Fruit fly (Drosophila melanogaster) whole organism, prepupa: ENCODE data around the gene GlyRS.

Experiments
- CG10631 ChIP-seq: fragments of 200-800 bp; sonication (Bioruptor generic); optimal IDR thresholded peaks from 2 replicates; lab custom pipeline; 2016; ENCODE audit warnings: missing biosample characterization, missing genetic modification characterization
- CG11294 ChIP-seq: fragments of 200-800 bp; sonication (Bioruptor generic); IDR thresholded peaks from 2 replicates; pipeline ENCODE4 v1.3.6; 2022; ENCODE audit warnings: missing biosample characterization, missing genetic modification characterization
- CG11762 ChIP-seq: fragments of 200-800 bp; sonication (Bioruptor generic); optimal IDR thresholded peaks from 3 replicates; lab custom pipeline; 2016; ENCODE audit warnings: missing biosample characterization, missing genetic modification characterization; ENCODE audit not compliant: insufficient read depth
- CG11902 ChIP-seq: fragments of 200-800 bp; sonication (Bioruptor generic); optimal IDR thresholded peaks from 3 replicates; lab custom pipeline; 2016; ENCODE audit warnings: missing biosample characterization, missing genetic modification characterization
- CG15336 ChIP-seq: fragments of 200-800 bp; sonication (Bioruptor generic); IDR thresholded peaks from 2 replicates; pipeline ENCODE4 v1.3.6; 2022; ENCODE audit warnings: missing biosample characterization, missing genetic modification characterization
- CG1621 ChIP-seq: fragments of 200-800 bp; sonication (Bioruptor generic); optimal IDR thresholded peaks from 3 replicates; lab custom pipeline; 2018; ENCODE audit warnings: missing biosample characterization, mild to moderate bottlenecking, missing genetic modification characterization
- CG16779 ChIP-seq: fragments of 200-800 bp; sonication (Bioruptor generic); optimal IDR thresholded peaks from 3 replicates; lab custom pipeline; 2017; ENCODE audit warnings: missing biosample characterization, mild to moderate bottlenecking, missing genetic modification characterization
- CG4318 ChIP-seq: fragments of 200-800 bp; sonication (Bioruptor generic); optimal IDR thresholded peaks from 3 replicates; lab custom pipeline; 2017; ENCODE audit warnings: missing biosample characterization, mild to moderate bottlenecking, missing genetic modification characterization
- CG6792 ChIP-seq: fragments of 200-800 bp; sonication (Bioruptor generic); optimal IDR thresholded peaks from 3 replicates; lab custom pipeline; 2016; ENCODE audit warnings: missing biosample characterization, missing genetic modification characterization
- CG6808 ChIP-seq: fragments of 200-800 bp; sonication (Bioruptor generic); optimal IDR thresholded peaks from 3 replicates; lab custom pipeline; 2017; ENCODE audit warnings: missing biosample characterization, missing genetic modification characterization, mild to moderate bottlenecking, moderate library complexity, missing genetic modification reagents
- CG6854 ChIP-seq: fragments of 200-800 bp; sonication (Bioruptor generic); optimal IDR thresholded peaks from 2 replicates; lab custom pipeline; 2017; ENCODE audit warnings: missing biosample characterization, mild to moderate bottlenecking, missing genetic modification characterization
- CG8119 ChIP-seq: fragments of 200-800 bp; sonication (Bioruptor generic); IDR thresholded peaks from 3 replicates; pipeline ENCODE4 v1.3.6; 2022; ENCODE audit warnings: missing biosample characterization, missing genetic modification characterization
- CG8319 ChIP-seq: fragments of 200-800 bp; sonication (Bioruptor generic); optimal IDR thresholded peaks from 3 replicates; lab custom pipeline; 2016; ENCODE audit warnings: missing biosample characterization, missing genetic modification characterization
- CG8632 ChIP-seq: fragments of 200-800 bp; sonication (Bioruptor generic); optimal IDR thresholded peaks from 3 replicates; lab custom pipeline; 2016; ENCODE audit warnings: missing biosample characterization, missing genetic modification characterization
- Eip75B ChIP-seq: fragments of 200-800 bp; sonication (Bioruptor generic); optimal IDR thresholded peaks from 3 replicates; lab custom pipeline; 2016; ENCODE audit warnings: missing biosample characterization, missing genetic modification characterization
- Eip93F ChIP-seq: fragments of 200-800 bp; sonication (Bioruptor generic); optimal IDR thresholded peaks from 2 replicates; lab custom pipeline; 2016; ENCODE audit warnings: missing biosample characterization, mild to moderate bottlenecking, missing genetic modification characterization
- Ets21C ChIP-seq: fragments of 200-800 bp; sonication (Bioruptor generic); optimal IDR thresholded peaks from 3 replicates; lab custom pipeline; 2016; ENCODE audit warnings: missing biosample characterization, missing genetic modification characterization
- Ets96B ChIP-seq: fragments of 200-800 bp; optimal IDR thresholded peaks from 2 replicates; lab custom pipeline; 2019; ENCODE audit warnings: missing biosample characterization, mild to moderate bottlenecking, missing genetic modification characterization, moderate library complexity
- Hr38 ChIP-seq: sonication (Bioruptor generic); optimal IDR thresholded peaks from 2 replicates; lab custom pipeline; 2016; ENCODE audit warnings: missing biosample characterization, missing genetic modification characterization
- Hr39 ChIP-seq: fragments of 200-800 bp; sonication (Bioruptor generic); optimal IDR thresholded peaks from 2 replicates; lab custom pipeline; 2016; ENCODE audit warnings: missing biosample characterization, missing genetic modification characterization
- Hr4 ChIP-seq: fragments of 200-800 bp; sonication (Bioruptor generic); optimal IDR thresholded peaks from 3 replicates; lab custom pipeline; 2016; ENCODE audit warnings: missing biosample characterization, missing genetic modification characterization
- Lpt ChIP-seq: fragments of 200-800 bp; sonication (Bioruptor generic); optimal IDR thresholded peaks from 3 replicates; lab custom pipeline; 2016; ENCODE audit warnings: missing biosample characterization, missing genetic modification characterization
- Met ChIP-seq: fragments of 200-800 bp; sonication (Bioruptor generic); optimal IDR thresholded peaks from 3 replicates; lab custom pipeline; 2016; ENCODE audit warnings: missing biosample characterization, missing genetic modification characterization
- OdsH ChIP-seq: fragments of 200-800 bp; sonication (Bioruptor generic); optimal IDR thresholded peaks from 3 replicates; lab custom pipeline; 2016; ENCODE audit warnings: missing biosample characterization, missing genetic modification characterization
- Sox102F ChIP-seq: fragments of 200-800 bp; sonication (Bioruptor generic); optimal IDR thresholded peaks from 2 replicates; lab custom pipeline; 2016; ENCODE audit warnings: missing biosample characterization, mild to moderate bottlenecking, missing genetic modification characterization
- Sox14 ChIP-seq: fragments of 200-800 bp; sonication (Bioruptor generic); optimal IDR thresholded peaks from 3 replicates; lab custom pipeline; 2016; ENCODE audit warnings: missing biosample characterization, missing genetic modification characterization
- Sox15 ChIP-seq: fragments of 200-800 bp; sonication (Bioruptor generic); optimal IDR thresholded peaks from 3 replicates; lab custom pipeline; 2016; ENCODE audit warnings: missing biosample characterization, missing genetic modification characterization
- achi ChIP-seq: fragments of 200-800 bp; sonication (Bioruptor generic); optimal IDR thresholded peaks from 3 replicates; lab custom pipeline; 2016; ENCODE audit warnings: missing biosample characterization, missing genetic modification characterization
- dsx ChIP-seq: fragments of 200-800 bp; optimal IDR thresholded peaks from 3 replicates; lab custom pipeline; 2019; ENCODE audit warnings: missing biosample characterization, mild to moderate bottlenecking, missing genetic modification characterization, moderate library complexity; ENCODE audit not compliant: poor library complexity, severe bottlenecking
- esn ChIP-seq: fragments of 200-800 bp; sonication (Bioruptor generic); optimal IDR thresholded peaks from 2 replicates; lab custom pipeline; 2016; ENCODE audit warnings: missing biosample characterization, mild to moderate bottlenecking, missing genetic modification characterization, moderate library complexity
- fd59A ChIP-seq: fragments of 200-800 bp; sonication (Bioruptor generic); optimal IDR thresholded peaks from 2 replicates; lab custom pipeline; 2017; ENCODE audit warnings: missing biosample characterization, mild to moderate bottlenecking, missing genetic modification characterization, missing genetic modification reagents
- fd85E ChIP-seq: fragments of 200-800 bp; sonication (Bioruptor generic); optimal IDR thresholded peaks from 3 replicates; lab custom pipeline; 2016; ENCODE audit warnings: missing biosample characterization, missing genetic modification characterization
- net ChIP-seq: fragments of 200-800 bp; sonication (Bioruptor generic); optimal IDR thresholded peaks from 3 replicates; lab custom pipeline; 2016; ENCODE audit warnings: missing biosample characterization, missing genetic modification characterization
- salr ChIP-seq, 2 experiments: fragments of 200-800 bp; sonication (Bioruptor generic); optimal IDR thresholded peaks; 3 replicates each; lab custom pipeline; 2016 to 2018; ENCODE audit warnings: missing biosample characterization in 2 of 2, missing genetic modification characterization in 2 of 2, mild to moderate bottlenecking in 1 of 2
- ss ChIP-seq, 2 experiments: fragments of 200-800 bp; sonication (Bioruptor generic); optimal IDR thresholded peaks; 2 replicates in 1 of 2; 3 replicates in 1 of 2; lab custom pipeline; 2017 to 2018; ENCODE audit warnings: mild to moderate bottlenecking in 2 of 2, missing biosample characterization in 2 of 2, missing genetic modification characterization in 2 of 2, moderate library complexity in 1 of 2
- svp ChIP-seq: fragments of 200-800 bp; sonication (Bioruptor generic); peaks from one replicate; lab custom pipeline; 2016; ENCODE audit warnings: missing biosample characterization, missing genetic modification characterization
- vri ChIP-seq: fragments of 200-800 bp; sonication (Bioruptor generic); optimal IDR thresholded peaks from 3 replicates; lab custom pipeline; 2016; ENCODE audit warnings: missing biosample characterization, mild to moderate bottlenecking, missing genetic modification characterization

Gene GlyRS

DNA sequence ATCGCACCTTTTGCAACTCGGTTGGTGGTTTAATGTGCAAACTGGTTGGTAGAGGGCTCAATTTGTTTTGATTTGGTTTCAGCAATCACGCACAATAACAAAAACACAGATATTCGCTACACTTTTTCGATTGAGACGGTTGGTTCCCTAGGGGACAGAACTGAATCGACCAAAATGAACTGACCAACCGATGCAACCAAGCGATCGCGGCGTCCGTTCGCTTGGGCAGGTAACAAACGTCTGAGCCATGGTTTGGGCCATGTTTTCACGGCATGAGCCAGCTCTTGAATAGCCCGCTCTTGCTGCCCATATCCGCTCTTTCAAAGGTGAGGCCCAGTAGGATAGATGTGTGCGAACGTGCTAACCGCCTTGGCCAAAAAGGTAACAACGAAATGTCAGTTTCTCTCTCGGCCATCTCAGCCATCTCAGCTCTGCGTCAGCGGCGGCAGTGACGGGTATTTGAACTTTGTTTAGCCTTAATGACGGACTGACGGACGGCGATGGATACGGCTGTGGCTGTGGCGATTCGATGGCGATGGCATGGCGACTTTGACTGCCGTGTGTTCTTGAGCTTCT lies 30.2 kb downstream of the GlyRS start, which contains the start of gene CG16959:
Gene CG16959 (minus strand): TSS at position 245 of the 576 bp plus-strand sequence.
- TF ChIP-seq CG6792 (no peak), CG11902 (GFP tag; lab: Kevin White, UChicago) (no peak), vri (GFP tag; lab: Kevin White, UChicago) (no peak), Ets96B (tag; lab: Kevin White, UChicago) (no peak), CG1621 (tag; lab: Kevin White, UChicago) (peak; percentile 41), fd85E (GFP tag; lab: Kevin White, UChicago) (no peak), CG8632 (GFP tag; lab: Kevin White, UChicago) (no peak), dsx (GFP tag; lab: Kevin White, UChicago) (peak; percentile 29), CG10631 (GFP tag; lab: Kevin White, UChicago) (no peak), ss (GFP tag; optimal IDR thresholded peaks at IDR 0.05; lab: Kevin White, UChicago) (no peak), Met (GFP tag; lab: Kevin White, UChicago) (no peak), Hr38 (GFP tag; lab: Kevin White, UChicago) (no peak), CG6854 (GFP tag; lab: Kevin White, UChicago) (peak; percentile 80), CG4318 (GFP tag; lab: Kevin White, UChicago) (no peak), Eip75B (no peak), Ets21C (no peak), CG11762 (GFP tag; lab: Kevin White, UChicago) (no peak), CG8119 (GFP tag; lab: Robert Waterston, UW) (0 out of 3 replicates have a peak, but pooled peaks have one; percentile 19)

DNA sequence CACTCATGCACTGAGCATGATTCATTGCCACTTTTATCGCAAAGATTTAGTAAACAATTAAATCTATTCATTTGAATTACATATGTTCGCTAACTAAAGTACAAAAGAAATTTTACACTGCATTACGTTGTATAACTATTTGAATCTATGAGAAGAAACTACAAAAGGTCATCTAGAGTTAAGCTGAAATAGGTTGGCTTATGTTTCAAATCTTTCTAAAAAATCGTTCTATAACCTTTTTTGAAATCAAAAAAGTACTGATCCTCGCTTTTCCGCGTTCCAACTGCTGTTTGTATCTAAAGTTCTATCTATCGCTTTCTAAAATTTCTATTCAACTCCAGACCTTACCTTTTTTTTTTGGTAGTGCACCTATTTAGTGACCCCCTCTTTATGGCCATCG lies 30.8 kb downstream of the GlyRS start:
- TF ChIP-seq CG10631 (GFP tag; lab: Kevin White, UChicago), result peak; percentile 25
- no peak for TF ChIP-seq CG1621 (tag; lab: Kevin White, UChicago)
- TF ChIP-seq, all 60 proteins: peak for 1

DNA sequence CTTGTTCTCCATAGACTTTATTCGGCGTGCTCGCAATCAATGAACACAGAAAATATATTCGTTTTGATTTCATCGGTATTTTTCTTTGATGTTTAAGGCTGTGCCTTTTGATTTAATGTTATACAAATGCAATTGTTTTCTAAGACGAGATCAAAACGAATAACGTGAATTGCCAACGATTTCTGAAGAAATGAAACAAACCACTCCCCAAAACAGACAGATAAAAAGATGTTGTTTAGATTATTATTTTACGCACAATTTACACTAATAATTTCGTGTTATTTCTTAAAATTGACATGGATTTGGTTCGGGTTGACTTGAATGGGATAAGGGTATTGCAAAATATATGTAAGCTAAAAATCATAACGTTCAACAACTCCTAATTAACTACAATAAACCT lies 36.3 kb downstream of the GlyRS start, which contains the start of gene CG13457:
Gene CG13457 (minus strand): TSS at position 101 of the 400 bp plus-strand sequence.
- TF ChIP-seq dsx (GFP tag; lab: Kevin White, UChicago) (no peak), salr (GFP tag; optimal IDR thresholded peaks at IDR 0.05; lab: Kevin White, UChicago) (no peak), Ets96B (tag; lab: Kevin White, UChicago) (no peak), Sox102F (GFP tag; lab: Kevin White, UChicago) (no peak), CG6808 (GFP tag; lab: Kevin White, UChicago) (no peak), OdsH (GFP tag; lab: Kevin White, UChicago) (no peak), CG11762 (GFP tag; lab: Kevin White, UChicago) (no peak)

DNA sequence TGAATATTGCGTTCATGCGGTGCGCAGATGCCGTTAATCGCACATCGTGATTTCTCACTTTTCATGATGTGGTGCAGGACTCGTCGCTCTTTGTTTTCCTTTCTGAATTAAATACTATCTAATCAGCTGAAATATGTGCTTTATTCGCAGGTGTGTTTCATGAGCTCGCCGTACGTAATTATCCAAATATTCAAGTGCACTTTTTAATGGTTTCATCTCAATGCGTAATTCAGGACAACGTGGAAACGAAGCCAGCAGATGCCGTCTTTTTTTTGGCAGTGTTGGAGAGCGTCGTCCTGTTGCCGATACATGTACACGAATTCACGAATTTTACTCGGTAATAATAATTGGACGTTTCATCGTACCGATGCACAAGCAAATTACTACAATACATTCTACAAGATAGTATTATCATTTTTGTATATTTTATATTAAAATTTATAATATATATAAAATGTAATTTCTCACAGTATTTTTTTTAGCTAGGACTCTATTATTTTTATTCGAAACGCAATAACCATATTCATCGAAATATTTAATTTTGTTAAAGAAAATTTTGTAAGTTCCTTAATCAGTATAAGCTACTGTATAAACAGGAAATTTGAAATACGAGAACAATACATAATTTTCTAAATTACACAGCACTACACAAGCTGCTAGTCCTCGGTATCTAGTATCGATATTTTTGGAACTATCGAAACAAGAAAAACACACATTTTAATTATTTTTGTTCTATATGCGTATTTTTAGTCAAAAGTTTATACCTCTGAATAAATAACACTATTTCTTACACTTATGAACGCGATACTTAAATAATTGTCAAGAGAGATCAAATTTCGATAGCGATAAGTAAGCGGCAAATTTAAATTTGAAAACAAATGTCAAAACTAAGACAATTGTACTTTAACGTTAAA lies 42.0 kb downstream of the GlyRS start, which contains the start of gene CG12316:
Gene CG12316 (minus strand): TSS at position 276 of the 914 bp plus-strand sequence.
- TF ChIP-seq Sox102F (GFP tag; lab: Kevin White, UChicago) (peak; percentile 99), CG11762 (GFP tag; lab: Kevin White, UChicago) (peak; percentile 88), Hr4 (GFP tag; lab: Kevin White, UChicago) (peak; percentile 97), CG11902 (GFP tag; lab: Kevin White, UChicago) (peak; percentile 83), Lpt (GFP tag; lab: Kevin White, UChicago) (peak; percentile 85), CG8119 (GFP tag; lab: Robert Waterston, UW) (peak; percentile 96), CG6854 (GFP tag; lab: Kevin White, UChicago) (peak; percentile 97), Eip93F (GFP tag; lab: Kevin White, UChicago) (peak; percentile 85), salr (GFP tag; optimal IDR thresholded peaks at IDR 0.05; lab: Kevin White, UChicago) (peak; percentile 90 to 91), CG4318 (GFP tag; lab: Kevin White, UChicago) (peak; percentile 88), Ets96B (tag; lab: Kevin White, UChicago) (peak; percentile 94), CG1621 (tag; lab: Kevin White, UChicago) (peak; percentile 95), net (GFP tag; lab: Kevin White, UChicago) (peak; percentile 94), CG8319 (GFP tag; lab: Kevin White, UChicago) (peak; percentile 94), CG6792 (peak; percentile 95), Sox15 (GFP tag; lab: Kevin White, UChicago) (peak; percentile 91), CG15336 (peak; percentile 96), esn (GFP tag; lab: Kevin White, UChicago) (peak; percentile 99), Eip75B (peak; percentile 98), CG8632 (GFP tag; lab: Kevin White, UChicago) (peak; percentile 94), svp (peak; percentile 98), fd59A (GFP tag; lab: Kevin White, UChicago) (peak; percentile 91), CG11294 (peak; percentile 72), Sox14 (GFP tag; lab: Kevin White, UChicago) (peak; percentile 97), CG16779 (peak; percentile 93), vri (GFP tag; lab: Kevin White, UChicago) (peak; percentile 95), CG6808 (GFP tag; lab: Kevin White, UChicago) (peak; percentile 95), dsx (GFP tag; lab: Kevin White, UChicago) (peak; percentile 92), Hr39 (GFP tag; lab: Kevin White, UChicago) (peak; percentile 96), OdsH (GFP tag; lab: Kevin White, UChicago) (peak; percentile 94), achi (GFP tag; lab: Kevin White, UChicago) (peak; percentile 95)
